Worm (Caenorhabditis elegans): ENCODE results near the gene C38H2.3.

Gene C38H2.3

ce11 chrIII:10359916-10360315 is 26.5 kb downstream of the C38H2.3 start:
- no peak for TF ChIP-seq aly-1 (tag; optimal IDR thresholded peaks at IDR 0.05)
- TF ChIP-seq tbx-11 (GFP tag; IDR thresholded peaks at IDR 0.05), result no peak
- no peak for TF ChIP-seq F13C5.2 (tag; optimal IDR thresholded peaks at IDR 0.05)
- no peak for TF ChIP-seq hmg-4 (GFP tag; optimal IDR thresholded peaks at IDR 0.05)
- TF ChIP-seq ama-1 (optimal IDR thresholded peaks at IDR 0.05), result no peak
- no peak for TF ChIP-seq ceh-36 (tag; optimal IDR thresholded peaks at IDR 0.05)
- no peak for TF ChIP-seq tbx-37 (GFP tag; conservative IDR thresholded peaks at IDR 0.05)
- no peak for TF ChIP-seq B0310.2 (tag; optimal IDR thresholded peaks at IDR 0.05)
- no peak for TF ChIP-seq ceh-13 (GFP tag; optimal IDR thresholded peaks at IDR 0.05)
- TF ChIP-seq ets-7 (tag; optimal IDR thresholded peaks at IDR 0.05), result no peak
- no peak for TF ChIP-seq pes-1 (GFP tag; IDR thresholded peaks at IDR 0.05)
- TF ChIP-seq flt-1 (GFP tag; IDR thresholded peaks at IDR 0.05), result no peak
- no peak for TF ChIP-seq hnd-1 (tag; optimal IDR thresholded peaks at IDR 0.05)
- no peak for TF ChIP-seq tra-4 (tag; optimal IDR thresholded peaks at IDR 0.05)
- TF ChIP-seq sea-1 (GFP tag; conservative IDR thresholded peaks at IDR 0.05), result no peak

ce11 chrIII:10358751-10359150 is 27.6 kb downstream of the C38H2.3 start:
- TF ChIP-seq ets-7 (tag; optimal IDR thresholded peaks at IDR 0.05) (no peak), hmg-4 (GFP tag; optimal IDR thresholded peaks at IDR 0.05) (no peak)

- no peak for TF ChIP-seq scrt-1 (GFP tag; IDR thresholded peaks at IDR 0.05)
- no peak for TF ChIP-seq ceh-13 (GFP tag; optimal IDR thresholded peaks at IDR 0.05)
Measured at ce11 chrIII:10357598-10358186, 28.7 kb downstream of the C38H2.3 start, which contains the start of gene umps-1. Gene umps-1 (minus strand): TSS chrIII:10357648.

ce11 chrIII:10355382-10355781 is 31.0 kb downstream of the C38H2.3 start, which contains the start of gene spp-1:
Gene spp-1 (minus strand): TSS chrIII:10355668.
- no peak for TF ChIP-seq flt-1 (GFP tag; IDR thresholded peaks at IDR 0.05)
- no peak for TF ChIP-seq sea-1 (GFP tag; conservative IDR thresholded peaks at IDR 0.05)
- TF ChIP-seq scrt-1 (GFP tag; IDR thresholded peaks at IDR 0.05), result no peak
- no peak for TF ChIP-seq F13C5.2 (tag; optimal IDR thresholded peaks at IDR 0.05)
- no peak for TF ChIP-seq ceh-13 (GFP tag; optimal IDR thresholded peaks at IDR 0.05)
- no peak for TF ChIP-seq ceh-36 (tag; optimal IDR thresholded peaks at IDR 0.05)
- TF ChIP-seq ama-1 (optimal IDR thresholded peaks at IDR 0.05), result no peak

- TF ChIP-seq ama-1 (optimal IDR thresholded peaks at IDR 0.05) (no peak), hmbx-1 (tag; optimal IDR thresholded peaks at IDR 0.05) (no peak)
Measured at ce11 chrIII:10354591-10354990, 31.8 kb downstream of the C38H2.3 start.

ce11 chrIII:10353423-10353822 is 33.0 kb downstream of the C38H2.3 start:
- TF ChIP-seq tbx-37 (GFP tag; conservative IDR thresholded peaks at IDR 0.05) (no peak), F13C5.2 (tag; optimal IDR thresholded peaks at IDR 0.05) (no peak), hmbx-1 (tag; optimal IDR thresholded peaks at IDR 0.05) (no peak), flt-1 (GFP tag; IDR thresholded peaks at IDR 0.05) (no peak), ets-7 (tag; optimal IDR thresholded peaks at IDR 0.05) (no peak), tbx-11 (GFP tag; IDR thresholded peaks at IDR 0.05) (no peak), hnd-1 (tag; optimal IDR thresholded peaks at IDR 0.05) (no peak), sea-1 (GFP tag; conservative IDR thresholded peaks at IDR 0.05) (no peak), hmg-4 (GFP tag; optimal IDR thresholded peaks at IDR 0.05) (no peak), ama-1 (optimal IDR thresholded peaks at IDR 0.05) (no peak), aly-1 (tag; optimal IDR thresholded peaks at IDR 0.05) (no peak), ceh-36 (tag; optimal IDR thresholded peaks at IDR 0.05) (no peak), B0310.2 (tag; optimal IDR thresholded peaks at IDR 0.05) (no peak), ceh-13 (GFP tag; optimal IDR thresholded peaks at IDR 0.05) (no peak), tra-4 (tag; optimal IDR thresholded peaks at IDR 0.05) (no peak), pes-1 (GFP tag; IDR thresholded peaks at IDR 0.05) (no peak), scrt-1 (GFP tag; IDR thresholded peaks at IDR 0.05) (no peak)

ce11 chrIII:10351595-10352207 is 34.7 kb downstream of the C38H2.3 start, which contains the start of gene T07C4.3:
Gene T07C4.3 (plus strand): TSS chrIII:10352157.
- TF ChIP-seq tra-4 (tag; optimal IDR thresholded peaks at IDR 0.05) (no peak), sea-1 (GFP tag; conservative IDR thresholded peaks at IDR 0.05) (no peak), hmbx-1 (tag; optimal IDR thresholded peaks at IDR 0.05) (no peak)

- TF ChIP-seq ama-1 (optimal IDR thresholded peaks at IDR 0.05) (no peak), sea-1 (GFP tag; conservative IDR thresholded peaks at IDR 0.05) (no peak), flt-1 (GFP tag; IDR thresholded peaks at IDR 0.05) (no peak), hmbx-1 (tag; optimal IDR thresholded peaks at IDR 0.05) (no peak), F13C5.2 (tag; optimal IDR thresholded peaks at IDR 0.05) (no peak), hmg-4 (GFP tag; optimal IDR thresholded peaks at IDR 0.05) (no peak), pes-1 (GFP tag; IDR thresholded peaks at IDR 0.05) (no peak)
Measured at ce11 chrIII:10347049-10347448, 39.3 kb downstream of the C38H2.3 start, which contains the start of gene tbx-8. Gene tbx-8 (plus strand): TSS chrIII:10347349.

- TF ChIP-seq flt-1 (GFP tag; IDR thresholded peaks at IDR 0.05), result no peak
- TF ChIP-seq scrt-1 (GFP tag; IDR thresholded peaks at IDR 0.05), result no peak
- TF ChIP-seq ama-1 (optimal IDR thresholded peaks at IDR 0.05), result no peak
- TF ChIP-seq sea-1 (GFP tag; conservative IDR thresholded peaks at IDR 0.05), result no peak
- no peak for TF ChIP-seq hmg-4 (GFP tag; optimal IDR thresholded peaks at IDR 0.05)
- TF ChIP-seq tbx-11 (GFP tag; IDR thresholded peaks at IDR 0.05), result no peak
- no peak for TF ChIP-seq hmbx-1 (tag; optimal IDR thresholded peaks at IDR 0.05)
- TF ChIP-seq pes-1 (GFP tag; IDR thresholded peaks at IDR 0.05), result no peak
- TF ChIP-seq B0310.2 (tag; optimal IDR thresholded peaks at IDR 0.05), result no peak
- no peak for TF ChIP-seq tra-4 (tag; optimal IDR thresholded peaks at IDR 0.05)
- TF ChIP-seq tbx-37 (GFP tag; conservative IDR thresholded peaks at IDR 0.05), result no peak
- TF ChIP-seq ceh-13 (GFP tag; optimal IDR thresholded peaks at IDR 0.05), result no peak
- TF ChIP-seq ets-7 (tag; optimal IDR thresholded peaks at IDR 0.05), result no peak
- no peak for TF ChIP-seq F13C5.2 (tag; optimal IDR thresholded peaks at IDR 0.05)
- TF ChIP-seq ceh-36 (tag; optimal IDR thresholded peaks at IDR 0.05), result no peak
- no peak for TF ChIP-seq hnd-1 (tag; optimal IDR thresholded peaks at IDR 0.05)
- no peak for TF ChIP-seq aly-1 (tag; optimal IDR thresholded peaks at IDR 0.05)
Measured at ce11 chrIII:10344762-10345161, 41.6 kb downstream of the C38H2.3 start.

All from whole organism, early embryonic.